Worm (Caenorhabditis elegans) whole organism, young adult: Measurements from ENCODE around the gene F45E1.1.

Source experiments
- F49E8.2 ChIP-seq: sonication (generic microtip); optimal IDR thresholded peaks from 3 replicates; lab custom pipeline; 2017; ENCODE audit warnings: missing genetic modification characterization, mild to moderate bottlenecking, missing compliant biosample characterization, antibody characterized with exemption, moderate library complexity; ENCODE audit not compliant: insufficient read depth
- F57A8.1 ChIP-seq: fragments of 200-800 bp; sonication (Bioruptor generic); optimal IDR thresholded peaks from 2 replicates; lab custom pipeline; 2018; ENCODE audit warnings: mild to moderate bottlenecking, missing genetic modification characterization, moderate library complexity, missing compliant biosample characterization
- akir-1 ChIP-seq: fragments of 200-800 bp; sonication (Bioruptor generic); optimal IDR thresholded peaks from 2 replicates; lab custom pipeline; 2018; ENCODE audit warnings: mild to moderate bottlenecking, missing genetic modification characterization, moderate library complexity, missing compliant biosample characterization
- ama-1 ChIP-seq, 3 experiments: fragments of 150-350 bp in 1 of 3; sonication (generic microtip) in 2 of 3; optimal IDR thresholded peaks; 2 replicates each; lab custom pipeline; 2014 to 2018; ENCODE audit warnings: missing biosample characterization in 2 of 3, missing genetic modification characterization in 2 of 3, missing genetic modification reagents in 2 of 3
- ceh-79 ChIP-seq: sonication (generic microtip); optimal IDR thresholded peaks from 2 replicates; lab custom pipeline; 2017; ENCODE audit warnings: mild to moderate bottlenecking, missing genetic modification characterization, missing compliant biosample characterization
- him-1 ChIP-seq: sonication (generic microtip); optimal IDR thresholded peaks from 2 replicates; lab custom pipeline; 2016; ENCODE audit warnings: missing genotype, missing genetic modification reagents, missing genetic modification characterization, missing compliant biosample characterization
- hlh-26 ChIP-seq: fragments of 200-800 bp; sonication (Bioruptor generic); conservative IDR thresholded peaks from 2 replicates; pipeline ENCODE4 v1.3.6; 2022; ENCODE audit warnings: missing genetic modification reagents, missing genetic modification characterization, missing compliant biosample characterization
- hrde-1 ChIP-seq: sonication (generic microtip); optimal IDR thresholded peaks from 2 replicates; lab custom pipeline; 2016; ENCODE audit warnings: missing genetic modification characterization, mild to moderate bottlenecking, missing compliant biosample characterization, moderate library complexity, missing genotype, missing genetic modification reagents, borderline replicate concordance
- hsf-1 ChIP-seq: fragments of 200-800 bp; sonication (Bioruptor generic); IDR thresholded peaks from 2 replicates; pipeline ENCODE4 v1.3.6; 2022; ENCODE audit warnings: missing genetic modification reagents, missing genetic modification characterization, missing compliant biosample characterization
- lir-1 ChIP-seq: fragments of 200-800 bp; sonication (Bioruptor generic); conservative IDR thresholded peaks from 2 replicates; pipeline ENCODE4 v1.3.6; 2022; ENCODE audit warnings: missing genetic modification reagents, missing genetic modification characterization, missing compliant biosample characterization
- mxl-1 ChIP-seq: sonication (generic microtip); optimal IDR thresholded peaks from 2 replicates; lab custom pipeline; 2016; ENCODE audit warnings: missing genetic modification characterization, missing compliant biosample characterization
- pha-4 ChIP-seq: fragments of 150-350 bp; sonication (generic microtip); optimal IDR thresholded peaks from 2 replicates; lab custom pipeline; 2014; ENCODE audit warnings: missing biosample characterization, missing genetic modification reagents, missing genetic modification characterization
- snpc-4 ChIP-seq, 5 experiments: fragments of 150-350 bp in 1 of 5; sonication (generic microtip) in 4 of 5; optimal IDR thresholded peaks; 2 replicates each; lab custom pipeline; 2014 to 2018; ENCODE audit warnings: missing genetic modification characterization in 5 of 5, missing biosample characterization in 3 of 5, antibody characterized with exemption in 2 of 5, mild to moderate bottlenecking in 2 of 5, missing compliant biosample characterization in 2 of 5, missing genotype in 2 of 5, moderate library complexity in 2 of 5, missing genetic modification reagents in 1 of 5

DNA sequence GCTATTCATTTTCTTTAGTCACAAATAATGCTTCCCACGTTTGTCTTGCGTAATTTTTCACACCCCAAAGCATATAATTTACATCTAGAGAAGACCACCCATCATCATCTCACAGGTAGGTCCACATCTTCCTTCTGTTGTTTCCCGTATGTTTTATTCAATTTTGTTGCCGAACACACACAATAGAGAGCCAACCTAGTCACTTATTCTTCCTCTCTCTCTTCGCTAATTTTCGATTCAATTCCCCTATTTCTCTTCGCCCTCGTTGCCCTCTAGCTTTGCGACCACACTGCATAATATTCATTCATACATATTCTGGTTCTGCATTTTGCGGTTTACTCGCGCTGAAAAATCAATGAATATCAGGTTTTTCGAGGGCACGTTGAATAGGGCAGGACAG lies 2.5 kb downstream of the F45E1.1 start:
- no peak for TF ChIP-seq hlh-26 (GFP tag; lab: Robert Waterston, UW)
- TF ChIP-seq hrde-1 (tag; lab: Kevin White, UChicago), result no peak
- no peak for TF ChIP-seq F49E8.2 (tag; lab: Kevin White, UChicago)
- TF ChIP-seq hsf-1 (GFP tag; lab: Robert Waterston, UW), result no peak
- no peak for TF ChIP-seq snpc-4 (GFP tag; optimal IDR thresholded peaks at IDR 0.05; lab: Kevin White, UChicago)
- TF ChIP-seq snpc-4 (tag; optimal IDR thresholded peaks at IDR 0.05; lab: Kevin White, UChicago), result no peak
- TF ChIP-seq ama-1 (optimal IDR thresholded peaks at IDR 0.05; lab: Kevin White, UChicago), result no peak
- TF ChIP-seq ama-1 (GFP tag; optimal IDR thresholded peaks at IDR 0.05; lab: Kevin White, UChicago), result no peak
- no peak for TF ChIP-seq akir-1 (GFP tag; lab: Kevin White, UChicago)
- TF ChIP-seq mxl-1 (tag; lab: Kevin White, UChicago), result no peak
- TF ChIP-seq lir-1, result no peak
- TF ChIP-seq ceh-79, result no peak
- no peak for TF ChIP-seq him-1 (tag; lab: Kevin White, UChicago)
- no peak for TF ChIP-seq pha-4 (tag; lab: Kevin White, UChicago)
- no peak for TF ChIP-seq F57A8.1 (GFP tag; lab: Kevin White, UChicago)
